Fruit fly (Drosophila melanogaster): Measurements from ENCODE around the gene dmGlut.

dm6 chr2L:12075850-12076249, 48.6 kb downstream of the dmGlut start, which contains the start of gene CG14947:
- TF ChIP-seq pan (optimal IDR thresholded peaks at IDR 0.05) (no peak), dsf (GFP tag; optimal IDR thresholded peaks at IDR 0.05; ENCODE audit: borderline replicate concordance) (no peak), Vsx2 (GFP tag; optimal IDR thresholded peaks at IDR 0.05; ENCODE audit: partially characterized antibody) (no peak), Sp1 (GFP tag; optimal IDR thresholded peaks at IDR 0.05) (no peak), usp (GFP tag; optimal IDR thresholded peaks at IDR 0.05) (no peak), psq (GFP tag; optimal IDR thresholded peaks at IDR 0.05) (no peak), CrebA (GFP tag; optimal IDR thresholded peaks at IDR 0.05; ENCODE audit: borderline replicate concordance) (no peak), Hr78 (GFP tag; optimal IDR thresholded peaks at IDR 0.05) (no peak), Myc (optimal IDR thresholded peaks at IDR 0.05) (no peak), sage (GFP tag; optimal IDR thresholded peaks at IDR 0.05) (no peak)

Measured in whole organism, wandering third instar larva.